Worm (Caenorhabditis elegans): ENCODE data around the gene C34C6.9.

C34C6.9 gene

ce11 chrII:8675369-8675768 is 10.4 kb upstream of the C34C6.9 start:
- no peak for TF ChIP-seq vab-15 (tag; optimal IDR thresholded peaks at IDR 0.05)
- peak; percentile 34 for TF ChIP-seq blmp-1 (tag; optimal IDR thresholded peaks at IDR 0.05)
- peak; percentile 59 for TF ChIP-seq skn-1 (tag; optimal IDR thresholded peaks at IDR 0.05)
- peak; percentile 2 for TF ChIP-seq nhr-71 (tag; optimal IDR thresholded peaks at IDR 0.05)
- TF ChIP-seq lin-14 (GFP tag; optimal IDR thresholded peaks at IDR 0.05), result peak; percentile 41
- no peak for TF ChIP-seq elt-3 (tag; optimal IDR thresholded peaks at IDR 0.05)
- TF ChIP-seq alr-1 (tag; optimal IDR thresholded peaks at IDR 0.05; ENCODE audit: borderline replicate concordance), result no peak
- peak; percentile 17 for TF ChIP-seq zip-4 (GFP tag; optimal IDR thresholded peaks at IDR 0.05)
- peak in 1 of 2 experiments; percentile 19 for TF ChIP-seq lsy-2 (tag; optimal IDR thresholded peaks at IDR 0.05)
- no peak for TF ChIP-seq efl-3 (GFP tag; optimal IDR thresholded peaks at IDR 0.05)

ce11 chrII:8679799-8680198 is 5.9 kb upstream of the C34C6.9 start:
- TF ChIP-seq nhr-71 (tag; optimal IDR thresholded peaks at IDR 0.05) (no peak), nhr-84 (tag; optimal IDR thresholded peaks at IDR 0.05) (no peak), tlp-1 (tag; optimal IDR thresholded peaks at IDR 0.05) (peak; percentile 19), lin-14 (GFP tag; optimal IDR thresholded peaks at IDR 0.05) (peak; percentile 6), ces-1 (GFP tag; optimal IDR thresholded peaks at IDR 0.05) (no peak), elt-2 (tag; optimal IDR thresholded peaks at IDR 0.05) (peak; percentile 55), unc-30 (tag; optimal IDR thresholded peaks at IDR 0.05) (no peak), nhr-237 (tag; optimal IDR thresholded peaks at IDR 0.05) (no peak), lin-35 (GFP tag; optimal IDR thresholded peaks at IDR 0.05) (no peak)

ce11 chrII:8683933-8684332 is 1.8 kb upstream of the C34C6.9 start:
- TF ChIP-seq unc-62 (GFP tag; optimal IDR thresholded peaks at IDR 0.05), result no peak
- TF ChIP-seq swsn-7 (tag; optimal IDR thresholded peaks at IDR 0.05), result peak; percentile 67
- TF ChIP-seq rnt-1 (tag; optimal IDR thresholded peaks at IDR 0.05), result peak; percentile 74
- TF ChIP-seq lin-39 (tag; optimal IDR thresholded peaks at IDR 0.05), result peak; percentile 18
- peak; percentile 76 for TF ChIP-seq nhr-71 (tag; optimal IDR thresholded peaks at IDR 0.05)
- peak; percentile 15; the same call in 1 of the 2 replicates for TF ChIP-seq ceh-88 (GFP tag; IDR thresholded peaks at IDR 0.05)
- TF ChIP-seq blmp-1 (tag; optimal IDR thresholded peaks at IDR 0.05), result no peak
- no peak for TF ChIP-seq ceh-8 (GFP tag; optimal IDR thresholded peaks at IDR 0.05)
- no peak for TF ChIP-seq pqm-1 (tag; optimal IDR thresholded peaks at IDR 0.05)
- TF ChIP-seq snu-23 (GFP tag; optimal IDR thresholded peaks at IDR 0.05), result peak; percentile 69
- TF ChIP-seq elt-3 (tag; optimal IDR thresholded peaks at IDR 0.05), result no peak
- TF ChIP-seq F16B12.6 (tag; optimal IDR thresholded peaks at IDR 0.05), result peak; percentile 90
- peak; percentile 21; the same call in 1 of the 2 replicates for TF ChIP-seq nhr-19 (GFP tag; conservative IDR thresholded peaks at IDR 0.05)
- TF ChIP-seq nhr-47 (tag; optimal IDR thresholded peaks at IDR 0.05), result no peak
- TF ChIP-seq fkh-10 (GFP tag; optimal IDR thresholded peaks at IDR 0.05), result no peak
- TF ChIP-seq ama-1 (optimal IDR thresholded peaks at IDR 0.05), result no peak
- TF ChIP-seq irx-1 (tag; optimal IDR thresholded peaks at IDR 0.05), result peak; percentile 1
- no peak for TF ChIP-seq pax-3 (tag; optimal IDR thresholded peaks at IDR 0.05)
- TF ChIP-seq unc-86 (tag; optimal IDR thresholded peaks at IDR 0.05), result peak; percentile 50
- TF ChIP-seq lin-35 (GFP tag; optimal IDR thresholded peaks at IDR 0.05), result peak; percentile 1 to 52
- TF ChIP-seq C16A3.4 (tag; optimal IDR thresholded peaks at IDR 0.05), result peak; percentile 53
- TF ChIP-seq C04F5.9 (tag; optimal IDR thresholded peaks at IDR 0.05), result peak; percentile 4
- no peak for TF ChIP-seq sox-4 (tag; optimal IDR thresholded peaks at IDR 0.05)
- no peak for TF ChIP-seq nhr-76 (tag; optimal IDR thresholded peaks at IDR 0.05)
- peak; percentile 37 for TF ChIP-seq isw-1 (GFP tag; IDR thresholded peaks at IDR 0.05)
- peak; percentile 72 for TF ChIP-seq lin-14 (GFP tag; optimal IDR thresholded peaks at IDR 0.05)
- TF ChIP-seq xbp-1 (tag; optimal IDR thresholded peaks at IDR 0.05), result peak; percentile 46
- peak; percentile 67 for TF ChIP-seq dsc-1 (tag; optimal IDR thresholded peaks at IDR 0.05)
- peak; percentile 71 for TF ChIP-seq nhr-85 (tag)
- TF ChIP-seq mdl-1 (tag; optimal IDR thresholded peaks at IDR 0.05), result no peak
- peak; percentile 17 for TF ChIP-seq nhr-90 (tag; optimal IDR thresholded peaks at IDR 0.05; ENCODE audit: poor library complexity)
- peak; percentile 42 for TF ChIP-seq fkh-8 (tag; optimal IDR thresholded peaks at IDR 0.05)
- TF ChIP-seq lsy-2 (tag; optimal IDR thresholded peaks at IDR 0.05), result peak; percentile 69 to 79
- no peak for TF ChIP-seq jun-1 (tag; optimal IDR thresholded peaks at IDR 0.05)
- no peak for TF ChIP-seq nhr-84 (tag; optimal IDR thresholded peaks at IDR 0.05)
- TF ChIP-seq tbx-2 (tag; optimal IDR thresholded peaks at IDR 0.05), result no peak
- no peak for TF ChIP-seq skn-1 (tag; optimal IDR thresholded peaks at IDR 0.05)
- peak; percentile 41 to 66 for TF ChIP-seq efl-1 (optimal IDR thresholded peaks at IDR 0.05)
- TF ChIP-seq efl-1 (GFP tag; optimal IDR thresholded peaks at IDR 0.05 in 1 of 2), result peak; percentile 59 to 77
- peak; percentile 21 for TF ChIP-seq egl-13 (tag; optimal IDR thresholded peaks at IDR 0.05)
